Fruit fly (Drosophila melanogaster): Measurements from ENCODE around the gene Gr39a.
A peak's percentile ranks its signal among the peaks of the same experiment; 100 is the strongest.

dm6 chr2L:21313909-21314400 is 23.4 kb downstream of the Gr39a start, which contains the start of gene CG46314:
- TF ChIP-seq Myc (optimal IDR thresholded peaks at IDR 0.05) (no peak), psq (GFP tag; optimal IDR thresholded peaks at IDR 0.05) (peak; percentile 20), CG9705 (GFP tag; optimal IDR thresholded peaks at IDR 0.05) (peak; percentile 53), h (GFP tag; optimal IDR thresholded peaks at IDR 0.05) (peak; percentile 55), CG32264 (GFP tag; optimal IDR thresholded peaks at IDR 0.05) (no peak)

Measured in whole organism, wandering third instar larva.